Worm (Caenorhabditis elegans) whole organism, L3 larva: ENCODE results near the gene F58E1.13.

Experiments used
- R02D3.7 ChIP-seq: fragments of 150-350 bp; optimal IDR thresholded peaks from 2 replicates; lab custom pipeline; 2014; ENCODE audit warnings: missing biosample characterization, missing genetic modification characterization
- ZK546.5 ChIP-seq: sonication (generic microtip); optimal IDR thresholded peaks from 2 replicates; lab custom pipeline; 2017; ENCODE audit warnings: missing biosample characterization, missing genetic modification characterization
- ama-1 ChIP-seq: fragments of 150-350 bp; optimal IDR thresholded peaks from 2 replicates; lab custom pipeline; 2018
- mml-1 ChIP-seq: fragments of 150-350 bp; sonication (generic microtip); optimal IDR thresholded peaks from 3 replicates; lab custom pipeline; 2014; ENCODE audit warnings: missing biosample characterization, missing genetic modification characterization
- nfya-1 ChIP-seq: sonication (generic microtip); optimal IDR thresholded peaks from 2 replicates; lab custom pipeline; 2017; ENCODE audit warnings: missing genetic modification characterization, mild to moderate bottlenecking, missing compliant biosample characterization, antibody characterized with exemption, moderate library complexity; ENCODE audit not compliant: insufficient read depth
- nhr-12 ChIP-seq: fragments of 150-350 bp; optimal IDR thresholded peaks from 2 replicates; lab custom pipeline; 2014; ENCODE audit warnings: missing biosample characterization, missing genetic modification characterization
- nhr-76 ChIP-seq: fragments of 150-350 bp; sonication (generic microtip); optimal IDR thresholded peaks from 5 replicates; lab custom pipeline; 2014; ENCODE audit warnings: missing biosample characterization, missing genetic modification characterization
- pha-4 ChIP-seq: fragments of 150-350 bp; optimal IDR thresholded peaks from 2 replicates; lab custom pipeline; 2014; ENCODE audit warnings: missing biosample characterization, missing genetic modification reagents, missing genetic modification characterization
- snpc-4 ChIP-seq: fragments of 150-350 bp; optimal IDR thresholded peaks from 2 replicates; lab custom pipeline; 2014; ENCODE audit warnings: missing biosample characterization, missing genetic modification characterization
- zag-1 ChIP-seq: fragments of 150-350 bp; optimal IDR thresholded peaks from 2 replicates; lab custom pipeline; 2014; ENCODE audit warnings: missing biosample characterization, missing genetic modification characterization
- ztf-11 ChIP-seq: fragments of 150-350 bp; optimal IDR thresholded peaks from 2 replicates; lab custom pipeline; 2014; ENCODE audit warnings: missing biosample characterization, missing genetic modification characterization
- ztf-4 ChIP-seq: fragments of 150-350 bp; optimal IDR thresholded peaks from 2 replicates; lab custom pipeline; 2014; ENCODE audit warnings: missing biosample characterization, missing genetic modification characterization

ce11 chrII:1651804-1652203, 43.9 kb downstream of the F58E1.13 start, which contains the start of gene fbxb-16:
- no peak for TF ChIP-seq nhr-12 (tag; lab: Kevin White, UChicago)
- no peak for TF ChIP-seq nhr-76 (tag; lab: Kevin White, UChicago)
- TF ChIP-seq zag-1, result no peak
- TF ChIP-seq snpc-4 (tag; lab: Kevin White, UChicago), result no peak
- TF ChIP-seq ama-1, result no peak
- TF ChIP-seq ztf-11 (tag; lab: Kevin White, UChicago), result no peak
- no peak for TF ChIP-seq pha-4
- no peak for TF ChIP-seq ZK546.5 (tag; lab: Kevin White, UChicago)
- TF ChIP-seq mml-1 (tag; lab: Kevin White, UChicago), result no peak
- TF ChIP-seq R02D3.7, result no peak
- TF ChIP-seq nfya-1 (tag; lab: Kevin White, UChicago), result no peak
- no peak for TF ChIP-seq ztf-4 (tag; lab: Kevin White, UChicago)
